Worm (Caenorhabditis elegans): Measurements from ENCODE around the gene ttr-2.

Gene ttr-2

DNA sequence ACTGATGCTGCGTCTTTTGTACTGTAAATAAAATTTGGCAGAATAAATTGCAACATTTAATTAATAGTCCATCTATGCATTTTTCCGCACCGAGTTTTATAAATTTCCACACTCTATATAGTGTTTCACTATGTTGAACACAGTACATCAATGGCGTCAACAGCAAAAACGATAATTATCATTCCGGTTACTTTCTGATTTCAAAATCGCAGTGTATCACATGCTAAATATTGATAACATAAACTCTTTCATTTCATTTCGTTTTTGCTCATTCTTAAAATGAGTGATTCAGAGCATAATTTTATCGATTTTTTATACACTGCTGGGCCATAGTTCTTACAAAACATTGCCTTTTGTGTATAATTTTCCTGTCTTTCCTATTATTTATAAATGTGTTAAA, 5.3 kb upstream of the ttr-2 start:
- TF ChIP-seq pes-1 (GFP tag; IDR thresholded peaks at IDR 0.05) (no peak), tra-4 (tag; optimal IDR thresholded peaks at IDR 0.05) (no peak), tbx-11 (GFP tag; IDR thresholded peaks at IDR 0.05) (no peak), tbx-37 (GFP tag; conservative IDR thresholded peaks at IDR 0.05) (no peak), ama-1 (optimal IDR thresholded peaks at IDR 0.05) (no peak), flt-1 (GFP tag; IDR thresholded peaks at IDR 0.05) (no peak), ceh-36 (tag; optimal IDR thresholded peaks at IDR 0.05) (no peak), aly-1 (tag; optimal IDR thresholded peaks at IDR 0.05) (no peak), ceh-13 (GFP tag; optimal IDR thresholded peaks at IDR 0.05) (no peak), B0310.2 (tag; optimal IDR thresholded peaks at IDR 0.05) (no peak), scrt-1 (GFP tag; IDR thresholded peaks at IDR 0.05) (no peak), hmbx-1 (tag; optimal IDR thresholded peaks at IDR 0.05) (no peak), hmg-4 (GFP tag; optimal IDR thresholded peaks at IDR 0.05) (no peak), ets-7 (tag; optimal IDR thresholded peaks at IDR 0.05) (no peak), F13C5.2 (tag; optimal IDR thresholded peaks at IDR 0.05) (no peak), sea-1 (GFP tag; conservative IDR thresholded peaks at IDR 0.05) (no peak), hnd-1 (tag; optimal IDR thresholded peaks at IDR 0.05) (no peak)

DNA sequence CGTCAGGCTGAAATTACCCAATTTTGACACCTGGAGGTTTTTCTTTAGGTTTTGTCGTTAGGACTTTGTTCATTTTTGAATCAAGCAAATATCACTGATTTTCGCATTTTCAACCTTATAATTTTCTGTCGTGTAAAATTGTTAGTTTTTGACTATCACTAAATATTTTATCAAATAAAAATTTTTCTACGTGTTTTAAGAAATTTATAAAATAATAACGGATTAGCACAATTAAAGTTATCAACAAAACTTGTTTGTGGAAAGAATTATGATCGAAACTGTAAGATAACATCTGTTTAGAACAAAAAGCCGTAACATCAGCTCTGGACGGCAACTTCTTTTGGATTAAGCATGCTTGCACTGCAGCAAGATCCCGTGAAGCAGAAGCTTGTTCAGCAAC, 4.7 kb upstream of the ttr-2 start, which contains the start of gene cbp-2:
cbp-2 (plus strand) TSS at position 301 of the 400 bp plus-strand sequence.
- TF ChIP-seq hmbx-1 (tag; optimal IDR thresholded peaks at IDR 0.05): no peak
- TF ChIP-seq ets-7 (tag; optimal IDR thresholded peaks at IDR 0.05): no peak
- no peak for TF ChIP-seq aly-1 (tag; optimal IDR thresholded peaks at IDR 0.05)
- TF ChIP-seq flt-1 (GFP tag; IDR thresholded peaks at IDR 0.05): no peak
- no peak for TF ChIP-seq ceh-13 (GFP tag; optimal IDR thresholded peaks at IDR 0.05)

DNA sequence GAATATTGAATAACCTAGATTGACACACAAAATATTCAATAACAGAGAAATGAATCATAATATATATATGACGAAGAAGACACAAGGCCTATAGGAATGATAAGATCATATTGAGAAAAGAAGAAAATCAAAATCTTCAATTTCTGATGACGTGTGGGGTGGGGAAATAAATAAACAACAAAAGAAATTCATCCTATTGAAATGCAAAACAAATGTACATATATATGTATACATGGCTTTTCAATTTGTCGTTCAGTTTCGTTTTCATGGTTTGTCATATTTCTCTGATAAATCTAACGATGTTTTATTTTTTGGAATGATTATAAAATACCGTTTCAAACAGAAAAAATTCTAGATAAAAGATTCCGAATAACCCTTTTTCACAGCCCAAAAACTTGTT, 919 bp upstream of the ttr-2 start, which contains the start of gene ttr-3:
ttr-3 (minus strand) TSS at position 101 of the 400 bp plus-strand sequence.
- TF ChIP-seq tra-4 (tag; optimal IDR thresholded peaks at IDR 0.05) (no peak), tbx-37 (GFP tag; conservative IDR thresholded peaks at IDR 0.05) (no peak), hnd-1 (tag; optimal IDR thresholded peaks at IDR 0.05) (no peak), flt-1 (GFP tag; IDR thresholded peaks at IDR 0.05) (no peak), sea-1 (GFP tag; conservative IDR thresholded peaks at IDR 0.05) (no peak), pes-1 (GFP tag; IDR thresholded peaks at IDR 0.05) (no peak), B0310.2 (tag; optimal IDR thresholded peaks at IDR 0.05) (no peak), tbx-11 (GFP tag; IDR thresholded peaks at IDR 0.05) (no peak), scrt-1 (GFP tag; IDR thresholded peaks at IDR 0.05) (no peak), hmbx-1 (tag; optimal IDR thresholded peaks at IDR 0.05) (no peak)

DNA sequence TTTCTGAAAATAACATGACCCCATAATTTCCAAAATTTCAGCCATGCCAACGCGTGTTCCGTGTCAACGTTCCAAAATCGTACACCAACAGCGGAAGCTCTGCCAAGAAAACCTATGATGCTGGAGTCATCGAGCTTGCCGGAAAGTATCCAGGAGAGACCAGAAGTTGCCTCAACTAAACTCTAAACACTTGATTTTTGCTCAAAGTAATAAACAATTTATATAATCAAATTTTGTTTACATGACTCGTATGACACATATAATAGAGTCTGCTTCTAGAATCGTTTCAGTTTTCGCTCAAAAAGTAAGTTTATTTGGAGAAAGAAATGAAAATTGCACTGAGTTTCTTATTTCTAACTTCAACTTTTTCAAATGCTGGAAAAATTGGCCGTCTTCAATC, 1.2 kb downstream of the ttr-2 start, which contains the start of gene ttr-1:
ttr-1 (plus strand) TSS at position 301 of the 400 bp plus-strand sequence.
- TF ChIP-seq hnd-1 (tag; optimal IDR thresholded peaks at IDR 0.05): no peak
- no peak for TF ChIP-seq aly-1 (tag; optimal IDR thresholded peaks at IDR 0.05)

DNA sequence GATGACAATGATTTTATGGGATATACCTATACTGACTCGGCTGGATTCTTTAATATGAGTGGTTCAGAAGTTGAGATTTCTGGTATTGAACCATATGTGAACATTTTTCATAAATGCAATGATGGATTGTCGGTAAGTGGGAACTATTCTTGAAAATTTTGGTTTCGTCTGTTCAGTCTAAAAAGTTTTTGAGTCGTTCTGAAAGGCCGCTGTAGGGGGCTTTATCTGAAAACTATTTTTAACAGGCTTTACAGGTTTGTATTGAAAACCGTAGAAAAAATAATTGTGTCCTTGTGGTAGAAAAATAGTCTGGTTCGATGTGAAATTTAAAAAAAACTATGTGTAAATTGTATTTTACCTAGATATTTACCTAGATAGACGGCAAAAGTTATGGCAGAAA, 2.0 kb downstream of the ttr-2 start:
- TF ChIP-seq ceh-36 (tag; optimal IDR thresholded peaks at IDR 0.05) (no peak), F13C5.2 (tag; optimal IDR thresholded peaks at IDR 0.05) (no peak), ets-7 (tag; optimal IDR thresholded peaks at IDR 0.05) (no peak), tbx-11 (GFP tag; IDR thresholded peaks at IDR 0.05) (no peak), sea-1 (GFP tag; conservative IDR thresholded peaks at IDR 0.05) (no peak), hmg-4 (GFP tag; optimal IDR thresholded peaks at IDR 0.05) (no peak), pes-1 (GFP tag; IDR thresholded peaks at IDR 0.05) (no peak), tbx-37 (GFP tag; conservative IDR thresholded peaks at IDR 0.05) (no peak), hnd-1 (tag; optimal IDR thresholded peaks at IDR 0.05) (no peak), ceh-13 (GFP tag; optimal IDR thresholded peaks at IDR 0.05) (no peak), B0310.2 (tag; optimal IDR thresholded peaks at IDR 0.05) (no peak), flt-1 (GFP tag; IDR thresholded peaks at IDR 0.05) (no peak), hmbx-1 (tag; optimal IDR thresholded peaks at IDR 0.05) (no peak), ama-1 (optimal IDR thresholded peaks at IDR 0.05) (no peak), aly-1 (tag; optimal IDR thresholded peaks at IDR 0.05) (no peak), tra-4 (tag; optimal IDR thresholded peaks at IDR 0.05) (no peak), scrt-1 (GFP tag; IDR thresholded peaks at IDR 0.05) (no peak)

DNA sequence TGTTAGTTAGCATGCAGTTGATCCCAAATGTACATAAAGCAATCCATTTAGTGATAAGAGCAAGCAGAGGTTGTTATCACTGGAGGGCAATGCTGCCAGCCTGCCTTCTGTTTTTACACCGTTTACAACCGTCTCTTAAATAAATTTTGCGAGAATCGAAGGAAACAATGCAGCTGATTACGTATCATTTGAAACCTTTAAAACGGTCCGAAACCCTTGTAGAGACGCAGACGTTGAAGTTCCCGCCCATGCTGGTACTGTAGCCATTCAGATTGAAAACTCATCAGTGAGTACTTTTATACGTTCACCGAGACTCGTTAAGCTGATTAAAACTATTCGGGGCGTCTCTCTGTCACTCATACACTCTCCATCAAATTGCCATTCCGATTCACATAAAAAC, 2.8 kb downstream of the ttr-2 start:
- TF ChIP-seq scrt-1 (GFP tag; IDR thresholded peaks at IDR 0.05) (no peak), ceh-13 (GFP tag; optimal IDR thresholded peaks at IDR 0.05) (no peak), hmbx-1 (tag; optimal IDR thresholded peaks at IDR 0.05) (no peak), B0310.2 (tag; optimal IDR thresholded peaks at IDR 0.05) (no peak), tra-4 (tag; optimal IDR thresholded peaks at IDR 0.05) (no peak), tbx-11 (GFP tag; IDR thresholded peaks at IDR 0.05) (no peak), hmg-4 (GFP tag; optimal IDR thresholded peaks at IDR 0.05) (no peak), F13C5.2 (tag; optimal IDR thresholded peaks at IDR 0.05) (no peak), pes-1 (GFP tag; IDR thresholded peaks at IDR 0.05) (no peak), ama-1 (optimal IDR thresholded peaks at IDR 0.05) (no peak), hnd-1 (tag; optimal IDR thresholded peaks at IDR 0.05) (no peak), ceh-36 (tag; optimal IDR thresholded peaks at IDR 0.05) (no peak), aly-1 (tag; optimal IDR thresholded peaks at IDR 0.05) (no peak), sea-1 (GFP tag; conservative IDR thresholded peaks at IDR 0.05) (no peak), ets-7 (tag; optimal IDR thresholded peaks at IDR 0.05) (no peak), tbx-37 (GFP tag; conservative IDR thresholded peaks at IDR 0.05) (no peak)

DNA sequence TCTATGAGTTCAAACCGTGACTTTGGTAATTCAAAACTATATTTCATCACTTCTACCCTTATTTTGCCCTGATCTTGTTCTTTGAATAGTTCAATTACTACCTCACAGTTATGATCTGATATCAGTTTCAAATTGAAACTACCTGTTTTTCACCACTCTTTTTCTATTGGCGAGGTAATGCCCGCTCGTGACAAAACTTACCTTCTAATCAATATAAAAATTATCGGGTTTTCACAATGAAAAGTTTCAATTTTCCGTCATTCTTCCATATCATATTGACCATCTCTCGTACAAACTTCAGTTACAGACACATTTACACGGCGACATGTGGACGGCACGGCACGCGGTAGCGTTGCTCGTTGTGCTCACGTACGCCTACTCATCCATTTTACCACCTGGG, 4.5 kb downstream of the ttr-2 start, which contains the start of gene dec-7:
dec-7 (plus strand) TSS at position 308 of the 400 bp plus-strand sequence.
- TF ChIP-seq ceh-36 (tag; optimal IDR thresholded peaks at IDR 0.05) (no peak), hnd-1 (tag; optimal IDR thresholded peaks at IDR 0.05) (no peak), ama-1 (optimal IDR thresholded peaks at IDR 0.05) (no peak), hmbx-1 (tag; optimal IDR thresholded peaks at IDR 0.05) (no peak), B0310.2 (tag; optimal IDR thresholded peaks at IDR 0.05) (no peak), sea-1 (GFP tag; conservative IDR thresholded peaks at IDR 0.05) (no peak), flt-1 (GFP tag; IDR thresholded peaks at IDR 0.05) (no peak), pes-1 (GFP tag; IDR thresholded peaks at IDR 0.05) (no peak), tbx-11 (GFP tag; IDR thresholded peaks at IDR 0.05) (no peak), F13C5.2 (tag; optimal IDR thresholded peaks at IDR 0.05) (no peak), hmg-4 (GFP tag; optimal IDR thresholded peaks at IDR 0.05) (no peak), tbx-37 (GFP tag; conservative IDR thresholded peaks at IDR 0.05) (no peak), ets-7 (tag; optimal IDR thresholded peaks at IDR 0.05) (no peak)
